Fruit fly (Drosophila melanogaster) Kc167 (cell line): ENCODE results near the gene CG17258.

ENCODE experiments used
- Myc ChIP-seq: fragments of >200 bp; optimal IDR thresholded peaks from 2 replicates; lab custom pipeline; 2017; ENCODE audit warnings: missing external identifiers
- Sin3A ChIP-seq: fragments of >200 bp; optimal IDR thresholded peaks from 2 replicates; lab custom pipeline; 2018; ENCODE audit warnings: missing external identifiers
- h ChIP-seq: fragments of >200 bp; optimal IDR thresholded peaks from 3 replicates; lab custom pipeline; 2018; ENCODE audit warnings: missing external identifiers
- insv ChIP-seq: fragments of >200 bp; optimal IDR thresholded peaks from 3 replicates; lab custom pipeline; 2018; ENCODE audit warnings: missing external identifiers
- psq ChIP-seq: fragments of >200 bp; optimal IDR thresholded peaks from 2 replicates; lab custom pipeline; 2017; ENCODE audit warnings: missing external identifiers
- ttk ChIP-seq: sonication (Bioruptor generic); optimal IDR thresholded peaks from 2 replicates; lab custom pipeline; 2017; ENCODE audit warnings: missing external identifiers

The CG17258 gene

DNA sequence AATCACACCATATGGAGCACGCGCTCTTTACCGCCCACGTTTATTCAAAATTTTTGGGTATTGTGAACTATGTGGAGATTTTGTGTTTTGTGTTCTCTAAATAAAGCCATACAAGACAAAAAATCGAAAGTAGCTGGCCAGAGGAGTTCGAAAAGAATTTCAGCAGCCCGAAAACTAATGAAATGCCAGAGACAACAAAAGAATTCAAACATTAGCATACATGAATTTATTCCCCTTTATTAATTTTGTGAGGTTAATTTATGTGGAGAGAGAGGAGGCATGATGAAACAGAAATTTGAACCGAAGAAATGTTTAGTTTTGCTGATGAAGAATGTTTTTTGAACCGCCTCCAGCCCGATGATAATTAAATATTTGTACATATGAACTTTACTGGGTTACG lies 29.0 kb downstream of the CG17258 start:
- TF ChIP-seq Sin3A (lab: Kevin White, UChicago), result no peak
- TF ChIP-seq h (lab: Kevin White, UChicago), result no peak
- no peak for TF ChIP-seq insv
- no peak for TF ChIP-seq ttk (lab: Kevin White, UChicago)
- no peak for TF ChIP-seq psq (lab: Kevin White, UChicago)
- TF ChIP-seq Myc, result no peak

DNA sequence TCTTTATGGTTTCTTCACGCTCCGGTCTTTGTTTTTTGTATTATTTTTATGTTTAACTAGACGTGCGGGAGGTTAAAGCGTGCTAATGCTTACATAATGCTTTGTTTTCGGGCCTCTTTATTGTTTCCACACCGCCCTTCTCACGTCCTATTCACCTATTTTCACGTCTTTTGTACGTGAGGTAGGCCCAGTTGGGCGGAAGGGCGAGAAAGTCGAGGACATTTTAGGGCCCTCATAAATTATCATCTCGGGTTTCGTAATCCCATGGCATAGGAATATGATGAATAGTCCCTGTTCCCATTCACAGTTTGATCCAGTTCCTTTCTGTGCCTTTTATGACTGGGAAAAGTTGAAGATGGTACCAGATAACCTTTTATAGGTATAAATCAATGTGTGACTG lies 29.7 kb downstream of the CG17258 start:
- no peak for TF ChIP-seq psq (lab: Kevin White, UChicago)
- TF ChIP-seq h (lab: Kevin White, UChicago), result no peak
- no peak for TF ChIP-seq Myc
- TF ChIP-seq insv, result no peak
- no peak for TF ChIP-seq ttk (lab: Kevin White, UChicago)
- TF ChIP-seq Sin3A (lab: Kevin White, UChicago), result no peak

DNA sequence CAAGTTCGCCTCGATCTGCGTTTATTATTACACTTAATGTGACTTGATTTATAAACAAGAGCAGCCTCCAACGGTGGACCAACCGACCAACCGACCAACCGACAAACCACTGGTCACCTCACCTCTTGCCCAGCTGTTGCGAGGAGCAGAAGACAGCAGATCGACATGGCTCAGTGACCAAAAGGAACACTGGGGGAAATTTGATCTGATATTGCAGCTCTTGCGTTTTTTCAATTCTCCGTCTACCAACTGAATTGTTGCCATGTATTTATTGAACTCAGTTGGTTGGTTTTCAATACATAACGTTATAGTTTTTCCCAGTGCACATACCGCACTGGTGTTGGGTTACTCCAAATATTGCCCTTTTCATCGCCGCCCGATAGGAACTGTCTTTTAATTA lies 30.5 kb downstream of the CG17258 start:
- no peak for TF ChIP-seq psq (lab: Kevin White, UChicago)
- TF ChIP-seq Sin3A (lab: Kevin White, UChicago), result no peak
- TF ChIP-seq ttk (lab: Kevin White, UChicago), result no peak
- TF ChIP-seq h (lab: Kevin White, UChicago), result no peak
- no peak for TF ChIP-seq Myc
- TF ChIP-seq insv, result no peak

DNA sequence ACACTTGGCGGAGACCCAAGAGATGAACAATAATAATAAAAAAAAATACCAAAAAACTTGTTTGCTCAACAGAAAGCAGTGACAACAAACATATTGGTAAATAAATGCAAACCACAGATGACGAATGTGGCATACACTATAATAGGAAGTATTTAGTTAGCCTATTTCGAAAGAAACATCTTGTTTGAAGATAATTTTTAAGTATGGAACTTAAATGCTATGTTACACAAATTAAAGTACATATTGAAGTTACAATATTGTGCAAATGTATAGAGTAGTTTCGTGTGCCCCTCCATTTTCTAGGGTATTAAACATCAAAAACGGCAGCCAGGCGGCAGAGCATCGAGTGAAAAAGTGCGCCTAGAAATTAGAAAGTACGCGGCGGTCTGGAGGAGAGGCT lies 31.7 kb downstream of the CG17258 start:
- no peak for TF ChIP-seq Sin3A (lab: Kevin White, UChicago)

DNA sequence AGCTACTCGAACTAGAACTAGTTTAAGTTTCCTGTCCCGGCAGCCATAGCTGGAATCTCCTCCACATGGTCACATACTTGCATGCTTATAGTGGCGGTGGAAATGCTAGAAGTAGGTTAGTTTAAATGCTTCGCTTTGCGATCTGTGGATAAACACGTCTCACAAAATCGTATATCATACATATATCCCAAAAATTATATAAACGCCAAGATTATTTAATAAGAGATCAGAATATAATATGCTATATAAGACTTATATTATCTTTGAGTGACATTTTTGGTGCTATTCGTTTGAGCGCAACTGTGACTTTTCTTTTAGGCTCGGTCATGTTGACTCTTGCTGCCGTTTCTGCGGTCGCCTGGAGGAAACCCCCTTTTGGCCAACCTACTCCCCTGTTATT lies 33.2 kb downstream of the CG17258 start:
- TF ChIP-seq ttk (lab: Kevin White, UChicago) (no peak), insv (no peak), Sin3A (lab: Kevin White, UChicago) (no peak), Myc (no peak), h (lab: Kevin White, UChicago) (no peak), psq (lab: Kevin White, UChicago) (no peak)

DNA sequence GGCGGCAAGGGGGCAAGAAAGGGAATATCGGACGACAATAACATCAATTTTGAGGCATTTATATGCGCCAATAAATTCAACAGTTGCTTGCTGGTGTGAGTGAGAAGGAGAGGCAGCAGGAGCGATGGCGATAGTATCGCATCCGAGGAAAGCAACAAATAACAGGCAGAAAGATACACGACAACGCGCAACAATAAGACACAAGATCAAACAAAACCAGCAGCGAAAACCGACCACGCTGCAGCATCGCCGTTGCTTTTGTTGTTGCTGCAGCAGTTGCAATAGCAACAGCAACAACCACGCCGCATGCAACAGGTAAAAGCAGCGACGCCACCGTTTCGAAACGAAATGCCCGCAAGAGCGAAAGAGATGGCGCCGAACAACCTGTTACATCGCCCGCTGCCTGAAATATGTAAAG lies 34.6 kb downstream of the CG17258 start:
- TF ChIP-seq psq (lab: Kevin White, UChicago), result no peak
- no peak for TF ChIP-seq Sin3A (lab: Kevin White, UChicago)
- no peak for TF ChIP-seq h (lab: Kevin White, UChicago)
- no peak for TF ChIP-seq ttk (lab: Kevin White, UChicago)
- TF ChIP-seq Myc, result no peak

DNA sequence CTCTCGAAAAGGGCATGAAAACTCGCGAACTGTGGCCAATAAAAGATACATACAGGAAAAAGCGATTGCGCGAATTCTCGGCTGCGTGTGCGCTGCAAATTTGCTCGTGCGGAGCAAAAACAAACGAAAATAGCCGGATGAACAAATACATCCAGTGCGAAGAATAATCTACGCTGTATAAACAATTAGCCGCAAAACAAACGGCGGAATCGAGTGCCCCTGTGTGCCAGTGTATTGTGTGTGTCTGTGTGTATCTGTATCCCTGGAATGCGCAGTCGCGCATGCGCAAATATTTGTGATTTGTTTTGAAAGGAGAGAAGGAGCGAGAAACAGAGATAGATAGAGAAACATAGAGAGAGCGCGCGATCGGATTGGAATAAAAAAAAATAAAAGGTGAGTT lies 35.5 kb downstream of the CG17258 start:
- TF ChIP-seq Myc (no peak), h (lab: Kevin White, UChicago) (no peak), ttk (lab: Kevin White, UChicago) (no peak), Sin3A (lab: Kevin White, UChicago) (no peak), psq (lab: Kevin White, UChicago) (no peak), insv (no peak)

DNA sequence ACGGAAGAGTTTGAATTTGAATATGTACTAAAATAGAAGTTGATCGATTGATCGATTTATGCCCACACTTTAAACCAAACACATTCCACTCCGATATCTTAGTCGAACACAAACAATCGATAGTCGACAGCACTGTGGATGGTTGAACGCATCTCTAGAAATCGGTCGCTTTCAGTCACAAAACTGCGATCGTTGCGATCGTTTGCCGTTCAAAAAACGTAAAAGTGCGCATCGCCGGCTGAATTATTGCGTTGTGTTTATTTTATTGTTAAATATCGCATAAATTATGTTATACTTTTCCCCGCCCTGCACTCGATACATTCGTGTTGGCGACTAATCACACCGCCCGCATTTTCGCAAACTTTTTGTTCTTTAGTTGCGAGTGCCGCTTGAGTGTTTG lies 36.0 kb downstream of the CG17258 start, which contains the start of gene Ccdc85:
Gene Ccdc85 (plus strand): TSS at position 174 of the 400 bp plus-strand sequence.
- TF ChIP-seq psq (lab: Kevin White, UChicago) (no peak), ttk (lab: Kevin White, UChicago) (no peak), Myc (no peak), insv (no peak), h (lab: Kevin White, UChicago) (no peak), Sin3A (lab: Kevin White, UChicago) (no peak)

DNA sequence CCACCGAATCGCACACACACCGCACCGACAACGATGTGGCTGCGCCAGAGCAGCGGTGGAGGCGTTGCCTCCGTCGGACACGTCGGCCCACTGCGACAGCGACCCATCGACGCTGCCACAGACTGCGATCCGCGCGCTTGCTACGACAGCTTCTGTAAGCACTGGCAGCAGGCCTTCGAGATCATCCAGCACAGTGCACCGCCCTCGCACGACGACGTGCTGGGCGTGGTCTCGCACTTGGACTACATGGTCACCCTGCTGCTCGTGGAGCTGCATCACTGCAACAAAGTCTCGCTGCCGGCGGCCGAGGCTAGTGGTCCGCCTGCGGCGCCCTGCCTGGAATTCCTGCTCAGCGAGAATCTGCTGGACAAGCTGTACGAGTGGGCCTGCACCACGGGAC lies 41.4 kb downstream of the CG17258 start:
- TF ChIP-seq Sin3A (lab: Kevin White, UChicago), result no peak

DNA sequence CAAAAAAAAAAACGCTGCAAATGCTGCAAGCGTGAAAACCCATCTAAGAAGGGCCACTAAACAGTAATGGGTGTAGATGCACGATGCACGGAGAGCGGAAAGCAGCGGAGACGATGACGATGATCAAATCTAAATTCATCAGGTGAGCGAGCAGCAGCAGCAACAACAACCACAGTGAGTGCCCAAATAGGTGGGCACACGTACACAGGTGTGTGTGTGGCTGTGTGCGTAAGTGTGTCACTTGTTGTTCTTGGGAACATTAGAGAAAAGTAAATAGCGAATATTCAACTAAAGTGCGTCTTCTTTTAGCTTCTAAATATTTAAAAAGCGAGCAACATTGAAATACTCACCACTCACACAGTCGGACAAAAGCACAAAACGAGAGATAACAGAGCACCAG lies 41.9 kb downstream of the CG17258 start:
- no peak for TF ChIP-seq ttk (lab: Kevin White, UChicago)
- TF ChIP-seq psq (lab: Kevin White, UChicago), result no peak
- TF ChIP-seq Sin3A (lab: Kevin White, UChicago), result no peak
- no peak for TF ChIP-seq Myc
- no peak for TF ChIP-seq insv
- no peak for TF ChIP-seq h (lab: Kevin White, UChicago)

DNA sequence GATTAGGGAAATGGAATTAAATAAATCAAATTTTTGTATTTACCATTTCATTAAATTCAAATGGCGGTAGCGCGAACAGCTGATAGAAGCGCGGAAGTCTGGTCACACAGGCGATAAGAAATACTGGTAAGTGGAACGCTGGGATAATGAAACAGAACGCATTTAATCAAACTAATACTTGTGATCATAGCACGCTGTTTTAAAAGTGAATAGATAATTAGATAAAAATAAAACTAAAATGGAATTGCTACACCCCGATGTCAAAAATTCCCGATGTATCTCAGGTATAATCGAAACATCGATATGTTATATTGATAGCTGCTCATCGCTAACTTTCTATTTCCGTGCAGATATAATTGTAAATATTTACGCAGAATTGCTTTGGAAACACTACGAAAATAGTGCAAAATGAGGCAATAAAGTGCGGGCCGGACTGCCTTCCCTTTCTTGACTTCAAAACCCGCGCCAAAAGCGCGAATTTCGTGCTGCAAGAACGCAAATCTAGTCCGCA lies 42.4 kb downstream of the CG17258 start, which contains the start of the genes okr and CG3558:
Gene okr (minus strand): TSS at position 96 of the 511 bp plus-strand sequence.
Gene CG3558 (plus strand): TSS at position 207 of the 511 bp plus-strand sequence.
- TF ChIP-seq Sin3A (lab: Kevin White, UChicago), result no peak
- TF ChIP-seq h (lab: Kevin White, UChicago), result no peak
- TF ChIP-seq insv, result no peak
- TF ChIP-seq Myc, result no peak
- TF ChIP-seq ttk (lab: Kevin White, UChicago), result no peak
- no peak for TF ChIP-seq psq (lab: Kevin White, UChicago)

DNA sequence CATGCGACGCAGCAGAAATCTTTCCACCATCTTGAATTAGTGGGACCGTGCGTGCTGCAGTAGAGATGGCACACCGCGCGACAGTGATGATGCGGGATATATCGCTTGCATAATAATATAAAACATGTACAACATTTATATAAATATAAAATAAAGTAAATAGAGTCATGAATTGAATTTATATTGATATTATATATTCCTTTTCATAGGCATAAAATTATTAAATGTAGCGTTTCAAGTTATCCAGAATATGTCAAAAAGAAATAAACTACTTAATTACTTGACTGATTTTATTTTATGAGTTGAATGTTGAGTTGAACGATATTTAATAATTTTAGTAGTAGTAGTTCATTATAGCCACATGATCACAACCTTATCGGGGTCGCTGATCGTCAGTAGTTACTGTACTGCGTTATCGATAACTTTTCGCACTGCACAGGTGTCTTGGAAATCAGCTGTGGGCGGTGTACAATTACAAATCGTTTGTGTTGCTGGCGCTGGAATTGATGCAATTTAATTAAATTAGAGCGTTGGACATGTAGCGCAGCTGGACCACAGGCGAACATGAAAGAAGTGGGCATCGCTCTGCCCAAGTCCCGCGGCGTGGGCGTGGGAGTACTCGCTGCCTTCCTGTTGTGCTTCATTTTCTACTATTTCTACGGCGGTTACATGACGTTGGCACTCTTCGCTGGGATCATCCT lies 47.3 kb downstream of the CG17258 start, which contains the start of the genes Chd1 and Bem46:
Gene Chd1 (minus strand): TSS at position 43 of the 701 bp plus-strand sequence.
Gene Bem46 (plus strand): TSS at position 436 of the 701 bp plus-strand sequence.
- TF ChIP-seq ttk (lab: Kevin White, UChicago) (no peak), Myc (no peak), Sin3A (lab: Kevin White, UChicago) (no peak), insv (no peak), h (lab: Kevin White, UChicago) (no peak), psq (lab: Kevin White, UChicago) (no peak)

DNA sequence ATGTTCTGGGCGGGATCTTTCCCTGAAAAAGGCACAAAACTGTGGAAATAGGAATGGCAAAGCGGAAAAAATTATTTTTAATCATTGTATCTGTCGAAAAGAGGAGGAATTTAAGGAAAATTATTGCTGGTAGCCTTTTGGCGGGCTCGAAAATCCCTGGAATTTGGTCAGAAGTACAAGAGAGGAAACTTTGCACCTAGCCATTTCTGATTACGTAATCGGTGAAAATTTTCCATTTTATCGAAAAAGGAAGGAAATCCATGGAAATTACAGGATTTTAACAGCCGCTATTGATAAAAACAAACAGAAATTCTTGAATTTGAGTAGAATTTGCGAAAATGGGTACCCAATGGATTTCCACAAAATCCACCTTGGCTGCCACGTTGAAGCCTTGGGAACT lies 48.4 kb downstream of the CG17258 start:
- TF ChIP-seq Myc (no peak), ttk (lab: Kevin White, UChicago) (no peak), psq (lab: Kevin White, UChicago) (no peak), Sin3A (lab: Kevin White, UChicago) (no peak), insv (no peak), h (lab: Kevin White, UChicago) (no peak)
